Fruit fly (Drosophila melanogaster) whole organism: Measurements from ENCODE around the gene CG10657.

Experiments used
- CG8478 ChIP-seq: fragments of >200 bp; optimal IDR thresholded peaks from 2 replicates; lab custom pipeline; 2018; ENCODE audit warnings: inconsistent platforms
- Dll ChIP-seq: fragments of >200 bp; optimal IDR thresholded peaks from 2 replicates; lab custom pipeline; 2017
- EcR ChIP-seq, 2 experiments: fragments of >200 bp; optimal IDR thresholded peaks; 2 replicates each; lab custom pipeline; 2017; ENCODE audit warnings: missing biosample characterization in 2 of 2, missing genetic modification characterization in 2 of 2, missing genetic modification reagents in 2 of 2
- pan ChIP-seq: fragments of >200 bp; optimal IDR thresholded peaks from 2 replicates; lab custom pipeline; 2017
- psq ChIP-seq: fragments of >200 bp; optimal IDR thresholded peaks from 2 replicates; lab custom pipeline; 2017
- usp ChIP-seq: fragments of >200 bp; optimal IDR thresholded peaks from 2 replicates; lab custom pipeline; 2017; ENCODE audit warnings: missing biosample characterization, missing genetic modification characterization, mixed read lengths

CG10657 gene

dm6 chr3L:12519315-12519714, 22.3 kb upstream of the CG10657 start:
- TF ChIP-seq psq (lab: Kevin White, UChicago) (no peak), Dll (no peak), pan (lab: Kevin White, UChicago) (no peak)

dm6 chr3L:12517443-12518209, 20.6 kb upstream of the CG10657 start:
- TF ChIP-seq CG8478 (lab: Kevin White, UChicago) = no peak
- TF ChIP-seq usp (GFP tag; lab: Kevin White, UChicago) = no peak

dm6 chr3L:12515691-12516455, 18.9 kb upstream of the CG10657 start:
- TF ChIP-seq Dll (peak; percentile 43), CG8478 (lab: Kevin White, UChicago) (no peak), EcR (GFP tag; optimal IDR thresholded peaks at IDR 0.05; lab: Kevin White, UChicago) (no peak), usp (GFP tag; lab: Kevin White, UChicago) (no peak)

- no peak for TF ChIP-seq Dll
- no peak for TF ChIP-seq psq (lab: Kevin White, UChicago)
- no peak for TF ChIP-seq pan (lab: Kevin White, UChicago)
- no peak for TF ChIP-seq EcR (GFP tag; optimal IDR thresholded peaks at IDR 0.05; lab: Kevin White, UChicago)
- no peak for TF ChIP-seq CG8478 (lab: Kevin White, UChicago)
- no peak for TF ChIP-seq usp (GFP tag; lab: Kevin White, UChicago)
Measured at dm6 chr3L:12514762-12515215, 17.8 kb upstream of the CG10657 start, which contains the start of the genes sti and tral. sti (minus strand) TSS chr3L:12514815. tral (plus strand) TSS chr3L:12515059.

dm6 chr3L:12507571-12507970, 10.6 kb upstream of the CG10657 start, which contains the start of gene CG10654:
CG10654 (minus strand) TSS chr3L:12507840.
- TF ChIP-seq EcR (GFP tag; optimal IDR thresholded peaks at IDR 0.05; lab: Kevin White, UChicago) = no peak
- no peak for TF ChIP-seq CG8478 (lab: Kevin White, UChicago)
- TF ChIP-seq pan (lab: Kevin White, UChicago) = no peak
- TF ChIP-seq psq (lab: Kevin White, UChicago) = no peak
- no peak for TF ChIP-seq usp (GFP tag; lab: Kevin White, UChicago)
- TF ChIP-seq Dll = no peak

dm6 chr3L:12506963-12507552, 10.0 kb upstream of the CG10657 start:
- no peak for TF ChIP-seq usp (GFP tag; lab: Kevin White, UChicago)
- no peak for TF ChIP-seq Dll
- TF ChIP-seq EcR (GFP tag; optimal IDR thresholded peaks at IDR 0.05; lab: Kevin White, UChicago) = no peak
- TF ChIP-seq psq (lab: Kevin White, UChicago) = no peak
- TF ChIP-seq CG8478 (lab: Kevin White, UChicago) = no peak
- no peak for TF ChIP-seq pan (lab: Kevin White, UChicago)

dm6 chr3L:12505990-12506389, 9.0 kb upstream of the CG10657 start:
- TF ChIP-seq EcR (GFP tag; optimal IDR thresholded peaks at IDR 0.05; lab: Kevin White, UChicago) (no peak), pan (lab: Kevin White, UChicago) (no peak), usp (GFP tag; lab: Kevin White, UChicago) (no peak)

- TF ChIP-seq pan (lab: Kevin White, UChicago) (no peak), CG8478 (lab: Kevin White, UChicago) (no peak), psq (lab: Kevin White, UChicago) (no peak), Dll (no peak), EcR (GFP tag; optimal IDR thresholded peaks at IDR 0.05; lab: Kevin White, UChicago) (no peak), usp (GFP tag; lab: Kevin White, UChicago) (no peak)
Measured at dm6 chr3L:12503865-12504650, 7.0 kb upstream of the CG10657 start, which contains the start of the genes CG10646 and vih. CG10646 (minus strand) TSS chr3L:12503894. vih (plus strand) TSS chr3L:12504292.

- TF ChIP-seq usp (GFP tag; lab: Kevin White, UChicago) (no peak), pan (lab: Kevin White, UChicago) (no peak), EcR (GFP tag; optimal IDR thresholded peaks at IDR 0.05; lab: Kevin White, UChicago) (no peak), CG8478 (lab: Kevin White, UChicago) (no peak), psq (lab: Kevin White, UChicago) (no peak), Dll (no peak)
Measured at dm6 chr3L:12501249-12501648, 4.2 kb upstream of the CG10657 start, which contains the start of the genes CG10638 and CG10681. CG10638 (minus strand) TSS chr3L:12501311. CG10681 (plus strand) TSS chr3L:12501513.

dm6 chr3L:12495312-12495725, 1.7 kb downstream of the CG10657 start:
- no peak for TF ChIP-seq Dll
- no peak for TF ChIP-seq EcR (GFP tag; optimal IDR thresholded peaks at IDR 0.05; lab: Kevin White, UChicago)
- TF ChIP-seq usp (GFP tag; lab: Kevin White, UChicago) = no peak
- TF ChIP-seq CG8478 (lab: Kevin White, UChicago) = no peak
- TF ChIP-seq pan (lab: Kevin White, UChicago) = no peak
- no peak for TF ChIP-seq psq (lab: Kevin White, UChicago)

- no peak for TF ChIP-seq CG8478 (lab: Kevin White, UChicago)
- no peak for TF ChIP-seq usp (GFP tag; lab: Kevin White, UChicago)
- TF ChIP-seq Dll = no peak
- TF ChIP-seq EcR (GFP tag; optimal IDR thresholded peaks at IDR 0.05; lab: Kevin White, UChicago) = no peak
- TF ChIP-seq pan (lab: Kevin White, UChicago) = no peak
- no peak for TF ChIP-seq psq (lab: Kevin White, UChicago)
Measured at dm6 chr3L:12494273-12494672, 2.7 kb downstream of the CG10657 start.
